Worm (Caenorhabditis elegans) whole organism, L2 larva: ENCODE data around the gene F41G4.8.

Experiments
- C34F6.9 ChIP-seq: fragments of 150-350 bp; optimal IDR thresholded peaks from 2 replicates; lab custom pipeline; 2014; ENCODE audit warnings: missing biosample characterization, missing genetic modification characterization
- F13H6.1 ChIP-seq: sonication (generic microtip); optimal IDR thresholded peaks from 2 replicates; lab custom pipeline; 2016; ENCODE audit warnings: missing genetic modification characterization, missing compliant biosample characterization
- R02D3.7 ChIP-seq: fragments of 150-350 bp; optimal IDR thresholded peaks from 2 replicates; lab custom pipeline; 2014; ENCODE audit warnings: missing biosample characterization, missing genetic modification characterization
- Y55F3AM.14 ChIP-seq: fragments of 200-800 bp; sonication (Bioruptor generic); optimal IDR thresholded peaks from 2 replicates; lab custom pipeline; 2018; ENCODE audit warnings: mild to moderate bottlenecking, missing genetic modification characterization, missing compliant biosample characterization
- ZK546.5 ChIP-seq: sonication (generic microtip); optimal IDR thresholded peaks from 2 replicates; lab custom pipeline; 2017; ENCODE audit warnings: missing biosample characterization, missing genetic modification characterization
- aly-2 ChIP-seq: fragments of 150-350 bp; optimal IDR thresholded peaks from 2 replicates; lab custom pipeline; 2014; ENCODE audit warnings: missing biosample characterization, missing genetic modification characterization
- ama-1 ChIP-seq: fragments of 150-350 bp; optimal IDR thresholded peaks from 2 replicates; lab custom pipeline; 2018; ENCODE audit warnings: inconsistent platforms
- blmp-1 ChIP-seq: sonication (generic microtip); optimal IDR thresholded peaks from 2 replicates; lab custom pipeline; 2017; ENCODE audit warnings: missing genetic modification characterization, mild to moderate bottlenecking, missing compliant biosample characterization, antibody characterized with exemption, moderate library complexity; ENCODE audit not compliant: insufficient read depth
- ceh-16 ChIP-seq: fragments of 150-350 bp; optimal IDR thresholded peaks from 2 replicates; lab custom pipeline; 2014; ENCODE audit warnings: missing biosample characterization, missing genetic modification characterization
- ceh-82 ChIP-seq: fragments of 150-350 bp; optimal IDR thresholded peaks from 2 replicates; lab custom pipeline; 2014; ENCODE audit warnings: missing biosample characterization, missing genetic modification characterization
- crh-2 ChIP-seq: sonication (generic microtip); optimal IDR thresholded peaks from 2 replicates; lab custom pipeline; 2017; ENCODE audit warnings: missing biosample characterization, missing genetic modification characterization
- dmd-4 ChIP-seq: sonication (generic microtip); optimal IDR thresholded peaks from 2 replicates; lab custom pipeline; 2017; ENCODE audit warnings: missing biosample characterization, missing genetic modification characterization
- elt-3 ChIP-seq: sonication (generic microtip); optimal IDR thresholded peaks from 2 replicates; lab custom pipeline; 2017; ENCODE audit warnings: missing biosample characterization, missing genetic modification characterization
- fos-1 ChIP-seq: fragments of 150-350 bp; optimal IDR thresholded peaks from 2 replicates; lab custom pipeline; 2014; ENCODE audit warnings: missing biosample characterization, missing genetic modification characterization
- gmeb-1 ChIP-seq: fragments of 150-350 bp; optimal IDR thresholded peaks from 2 replicates; lab custom pipeline; 2014; ENCODE audit warnings: missing biosample characterization, missing genetic modification characterization
- lin-11 ChIP-seq: fragments of 150-350 bp; sonication (generic microtip); optimal IDR thresholded peaks from 2 replicates; lab custom pipeline; 2014; ENCODE audit warnings: missing biosample characterization, missing genetic modification characterization, inconsistent platforms, mixed read lengths
- lin-13 ChIP-seq: fragments of 150-350 bp; optimal IDR thresholded peaks from 2 replicates; lab custom pipeline; 2014; ENCODE audit warnings: missing biosample characterization, missing genetic modification reagents, missing genetic modification characterization
- lin-39 ChIP-seq: fragments of 150-350 bp; optimal IDR thresholded peaks from 2 replicates; lab custom pipeline; 2014; ENCODE audit warnings: missing biosample characterization, missing genetic modification reagents, missing genetic modification characterization
- lsy-2 ChIP-seq, 2 experiments: fragments of 150-350 bp in 1 of 2; sonication (generic microtip) in 1 of 2; optimal IDR thresholded peaks; 2 replicates each; lab custom pipeline; 2014 to 2017; ENCODE audit warnings: missing biosample characterization in 2 of 2, missing genetic modification characterization in 2 of 2
- mab-5 ChIP-seq: fragments of 150-350 bp; optimal IDR thresholded peaks from 2 replicates; lab custom pipeline; 2014; ENCODE audit warnings: missing biosample characterization, missing genetic modification characterization
- mdl-1 ChIP-seq, 2 experiments: fragments of 150-350 bp in 1 of 2; sonication (generic microtip) in 1 of 2; optimal IDR thresholded peaks; 2 replicates each; lab custom pipeline; 2017; ENCODE audit warnings: missing biosample characterization in 2 of 2, missing genetic modification characterization in 2 of 2
- nhr-10 ChIP-seq: sonication (generic microtip); optimal IDR thresholded peaks from 2 replicates; lab custom pipeline; 2017; ENCODE audit warnings: missing biosample characterization, missing genetic modification characterization
- nhr-11 ChIP-seq: fragments of 150-350 bp; optimal IDR thresholded peaks from 2 replicates; lab custom pipeline; 2014; ENCODE audit warnings: missing biosample characterization, missing genetic modification characterization
- nhr-129 ChIP-seq: fragments of 150-350 bp; optimal IDR thresholded peaks from 2 replicates; lab custom pipeline; 2014; ENCODE audit warnings: missing biosample characterization, missing genetic modification characterization
- nhr-21 ChIP-seq: fragments of 150-350 bp; optimal IDR thresholded peaks from 2 replicates; lab custom pipeline; 2014; ENCODE audit warnings: missing biosample characterization, missing genetic modification characterization
- nhr-23 ChIP-seq: fragments of 150-350 bp; optimal IDR thresholded peaks from 2 replicates; lab custom pipeline; 2014; ENCODE audit warnings: missing biosample characterization, missing genetic modification reagents, missing genetic modification characterization
- nhr-25 ChIP-seq: fragments of 150-350 bp; sonication (generic microtip); optimal IDR thresholded peaks from 3 replicates; lab custom pipeline; 2014; ENCODE audit warnings: missing biosample characterization, missing genetic modification characterization
- nhr-6 ChIP-seq: fragments of 150-350 bp; optimal IDR thresholded peaks from 2 replicates; lab custom pipeline; 2014; ENCODE audit warnings: missing biosample characterization, missing genetic modification characterization
- nhr-77 ChIP-seq: fragments of 150-350 bp; optimal IDR thresholded peaks from 2 replicates; lab custom pipeline; 2014; ENCODE audit warnings: missing biosample characterization, missing genetic modification characterization
- sma-3 ChIP-seq: sonication (generic microtip); optimal IDR thresholded peaks from 2 replicates; lab custom pipeline; 2016; ENCODE audit warnings: missing genetic modification reagents, missing genetic modification characterization, missing compliant biosample characterization
- sma-9 ChIP-seq, 2 experiments: fragments of 150-350 bp in 1 of 2; sonication (generic microtip) in 1 of 2; optimal IDR thresholded peaks; 2 replicates each; lab custom pipeline; 2014 to 2016; ENCODE audit warnings: missing genetic modification characterization in 2 of 2, mild to moderate bottlenecking in 1 of 2, missing biosample characterization in 1 of 2, missing compliant biosample characterization in 1 of 2, missing genetic modification reagents in 1 of 2, moderate library complexity in 1 of 2
- snpc-4 ChIP-seq: fragments of 150-350 bp; optimal IDR thresholded peaks from 2 replicates; lab custom pipeline; 2014; ENCODE audit warnings: missing biosample characterization, missing genetic modification characterization
- unc-39 ChIP-seq: fragments of 150-350 bp; optimal IDR thresholded peaks from 2 replicates; lab custom pipeline; 2014; ENCODE audit warnings: missing biosample characterization, missing genetic modification characterization
- unc-55 ChIP-seq: fragments of 150-350 bp; sonication (generic microtip); optimal IDR thresholded peaks from 3 replicates; lab custom pipeline; 2014; ENCODE audit warnings: missing biosample characterization, missing genetic modification reagents, missing genetic modification characterization
- unc-62 ChIP-seq: fragments of 150-350 bp; optimal IDR thresholded peaks from 2 replicates; lab custom pipeline; 2014; ENCODE audit warnings: missing biosample characterization, missing genetic modification reagents, missing genetic modification characterization
- zag-1 ChIP-seq: fragments of 150-350 bp; optimal IDR thresholded peaks from 2 replicates; lab custom pipeline; 2014; ENCODE audit warnings: missing biosample characterization, missing genetic modification characterization
- ztf-1 ChIP-seq: fragments of 200-800 bp; sonication (Bioruptor generic); conservative IDR thresholded peaks from 2 replicates; pipeline ENCODE4 v1.3.6; 2022; ENCODE audit warnings: missing genetic modification characterization, missing compliant biosample characterization
- ztf-4 ChIP-seq: fragments of 150-350 bp; optimal IDR thresholded peaks from 2 replicates; lab custom pipeline; 2014; ENCODE audit warnings: missing biosample characterization, missing genetic modification characterization

Gene F41G4.8

DNA sequence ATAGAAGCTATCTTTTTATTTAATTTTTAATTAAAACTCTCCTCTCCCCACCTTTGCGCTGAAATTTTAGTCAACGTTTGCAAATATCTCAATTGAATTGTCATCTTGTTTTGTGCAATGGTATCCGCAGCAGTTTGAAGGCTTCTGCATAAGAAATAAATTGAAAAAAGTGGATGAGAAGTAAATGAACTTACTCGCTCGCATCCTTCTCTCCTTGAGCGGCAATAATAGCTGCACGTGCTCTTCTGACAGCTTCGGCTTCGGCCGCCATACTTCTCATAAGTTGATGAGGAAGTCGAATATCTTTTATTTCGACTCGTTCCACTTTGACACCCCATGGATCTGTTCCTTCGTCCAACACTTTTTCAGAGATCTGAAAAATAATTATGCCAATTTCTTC, 28.0 kb downstream of the F41G4.8 start:
- TF ChIP-seq sma-9 (GFP tag; optimal IDR thresholded peaks at IDR 0.05; lab: Kevin White, UChicago): no peak
- TF ChIP-seq sma-9 (tag; optimal IDR thresholded peaks at IDR 0.05; lab: Kevin White, UChicago): no peak
- TF ChIP-seq lin-39 (tag; lab: Kevin White, UChicago): no peak
- TF ChIP-seq aly-2 (tag; lab: Kevin White, UChicago): no peak
- no peak for TF ChIP-seq nhr-129 (tag; lab: Kevin White, UChicago)
- TF ChIP-seq ZK546.5: no peak
- TF ChIP-seq nhr-11: no peak
- no peak for TF ChIP-seq crh-2 (tag; lab: Kevin White, UChicago)
- no peak for TF ChIP-seq dmd-4 (tag; lab: Kevin White, UChicago)
- no peak for TF ChIP-seq nhr-6 (tag; lab: Kevin White, UChicago)
- TF ChIP-seq unc-39 (tag; lab: Kevin White, UChicago): no peak
- no peak for TF ChIP-seq lin-13
- TF ChIP-seq ztf-1 (GFP tag; lab: Robert Waterston, UW): no peak
- TF ChIP-seq lsy-2 (tag; optimal IDR thresholded peaks at IDR 0.05; lab: Kevin White, UChicago): no peak
- no peak for TF ChIP-seq nhr-23
- no peak for TF ChIP-seq blmp-1 (tag; lab: Kevin White, UChicago)

DNA sequence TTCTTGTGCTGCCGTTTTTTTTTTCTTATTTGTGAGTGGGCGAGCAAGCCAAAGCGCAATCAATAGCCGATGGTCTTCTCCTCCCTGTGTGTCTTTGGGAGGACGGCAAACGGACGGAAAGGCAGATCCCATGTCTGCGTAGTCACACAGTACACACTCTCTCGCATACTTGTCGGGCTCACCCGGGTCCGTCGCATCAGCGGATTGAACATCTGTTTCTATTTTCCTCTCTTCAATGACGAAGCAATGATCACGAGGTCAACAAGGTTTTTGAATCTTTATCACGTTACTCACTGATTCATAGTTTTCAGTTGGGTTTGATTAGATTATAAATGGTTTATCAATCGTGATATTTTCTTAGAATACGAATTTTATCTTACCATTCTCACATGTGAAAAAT, 29.3 kb downstream of the F41G4.8 start:
- peak; percentile 54 for TF ChIP-seq sma-9 (GFP tag; optimal IDR thresholded peaks at IDR 0.05; lab: Kevin White, UChicago)
- no peak for TF ChIP-seq sma-9 (tag; optimal IDR thresholded peaks at IDR 0.05; lab: Kevin White, UChicago)
- TF ChIP-seq mab-5 (tag; lab: Kevin White, UChicago): no peak
- TF ChIP-seq fos-1 (tag; lab: Kevin White, UChicago): peak; percentile 6
- TF ChIP-seq F13H6.1 (tag; lab: Kevin White, UChicago): peak; percentile 57
- peak in 1 of 2 experiments; percentile 31 for TF ChIP-seq lsy-2 (tag; optimal IDR thresholded peaks at IDR 0.05; lab: Kevin White, UChicago)
- TF ChIP-seq nhr-23: no peak
- TF ChIP-seq nhr-129 (tag; lab: Kevin White, UChicago): peak; percentile 52
- no peak for TF ChIP-seq lin-11 (tag; lab: Kevin White, UChicago)

DNA sequence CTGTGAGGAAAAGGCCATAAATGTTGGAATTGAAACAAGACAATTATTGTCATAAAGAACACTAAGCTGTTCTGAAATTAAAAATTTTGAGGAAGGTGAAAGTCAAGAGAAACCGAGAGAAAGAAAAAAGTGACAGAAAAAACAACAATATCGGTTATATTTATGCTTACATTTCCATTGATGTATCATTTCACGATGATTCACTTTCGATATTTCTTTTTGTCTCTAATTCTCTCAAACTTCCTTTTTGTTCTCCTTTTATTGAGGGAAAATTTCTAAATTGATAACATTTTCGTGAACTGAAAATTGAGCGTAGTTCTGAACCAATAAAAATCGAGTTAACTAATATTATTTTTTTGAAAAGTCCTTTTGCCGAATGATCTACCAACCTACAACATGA, 29.9 kb downstream of the F41G4.8 start:
- TF ChIP-seq nhr-10: no peak
- no peak for TF ChIP-seq unc-39 (tag; lab: Kevin White, UChicago)
- peak; percentile 18 for TF ChIP-seq nhr-25 (tag; lab: Kevin White, UChicago)
- TF ChIP-seq fos-1 (tag; lab: Kevin White, UChicago): peak; percentile 84
- no peak for TF ChIP-seq dmd-4 (tag; lab: Kevin White, UChicago)
- peak; percentile 4 for TF ChIP-seq blmp-1 (tag; lab: Kevin White, UChicago)
- no peak for TF ChIP-seq elt-3 (tag; lab: Kevin White, UChicago)
- no peak for TF ChIP-seq F13H6.1 (tag; lab: Kevin White, UChicago)
- no peak for TF ChIP-seq ZK546.5
- TF ChIP-seq gmeb-1: no peak

DNA sequence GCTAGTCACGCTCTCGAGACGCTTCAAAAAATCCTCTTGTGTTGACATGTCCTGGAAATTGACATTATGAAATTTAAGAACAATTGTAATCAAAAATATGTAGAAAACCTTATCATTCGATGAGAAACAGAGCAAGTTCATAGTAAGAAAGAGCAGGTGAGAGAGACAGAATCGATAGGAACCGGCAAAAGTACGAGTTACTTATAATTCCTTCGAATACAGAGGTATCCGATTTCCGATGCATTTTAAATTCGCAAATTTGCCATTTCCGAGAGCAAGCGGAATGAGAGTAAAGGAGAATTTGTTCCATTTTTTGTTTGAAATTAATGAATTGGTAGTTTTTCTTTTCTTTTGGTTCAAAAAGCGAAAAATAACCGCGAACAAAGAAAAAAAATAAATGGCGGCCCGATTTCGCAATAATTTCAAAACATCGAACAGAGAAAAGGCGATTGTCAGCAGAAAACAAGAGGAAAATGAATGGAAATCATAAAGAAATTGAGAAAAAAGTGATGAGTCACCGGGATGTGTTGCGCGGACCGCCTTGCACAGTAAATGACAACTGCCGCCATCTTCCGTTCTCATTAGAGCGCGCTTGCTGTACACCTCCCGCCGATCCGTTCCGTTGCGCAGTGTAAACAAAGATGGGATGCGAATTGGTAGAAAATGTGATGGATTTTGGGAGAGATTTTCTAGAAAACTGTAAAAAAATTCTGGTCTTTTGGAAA, 31.1 kb downstream of the F41G4.8 start, which contains the start of gene cas-1:
Gene cas-1, minus strand, starts transcription at position 51 of the 725 bp plus-strand sequence.
- peak; percentile 38 for TF ChIP-seq unc-55 (GFP tag; lab: Kevin White, UChicago)
- TF ChIP-seq fos-1 (tag; lab: Kevin White, UChicago): peak; percentile 64
- no peak for TF ChIP-seq snpc-4 (tag; lab: Kevin White, UChicago)
- TF ChIP-seq ceh-16: peak; percentile 40
- peak; percentile 49 for TF ChIP-seq nhr-129 (tag; lab: Kevin White, UChicago)
- TF ChIP-seq nhr-25 (tag; lab: Kevin White, UChicago): peak; percentile 3
- no peak for TF ChIP-seq nhr-23
- TF ChIP-seq sma-3: peak; percentile 28
- peak; percentile 16 for TF ChIP-seq nhr-21
- TF ChIP-seq lsy-2 (tag; optimal IDR thresholded peaks at IDR 0.05; lab: Kevin White, UChicago): peak in 1 of 2 experiments; percentile 20
- TF ChIP-seq zag-1: no peak
- peak; percentile 45 for TF ChIP-seq C34F6.9 (tag; lab: Kevin White, UChicago)
- peak; percentile 14 for TF ChIP-seq F13H6.1 (tag; lab: Kevin White, UChicago)
- no peak for TF ChIP-seq lin-11 (tag; lab: Kevin White, UChicago)

DNA sequence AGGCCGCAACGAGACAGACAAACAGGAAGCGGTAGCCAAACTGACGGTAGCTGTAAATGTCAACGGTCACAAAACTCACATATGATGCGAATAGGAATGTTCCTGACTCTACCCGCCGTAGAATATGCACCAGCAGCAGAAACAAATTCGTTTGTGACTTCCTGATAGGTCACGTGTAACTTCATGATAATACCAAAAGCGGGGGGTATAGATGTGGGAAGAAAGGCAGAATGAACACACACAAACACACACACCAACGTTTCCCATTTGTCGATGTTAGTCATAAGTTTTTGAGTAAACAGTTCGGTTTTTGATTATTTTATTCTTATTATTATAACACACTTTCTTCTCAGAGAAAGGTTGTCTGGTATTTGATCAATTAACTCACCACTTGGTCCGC, 31.7 kb downstream of the F41G4.8 start:
- TF ChIP-seq nhr-21 (no peak), elt-3 (tag; lab: Kevin White, UChicago) (no peak), ztf-1 (GFP tag; lab: Robert Waterston, UW) (no peak), nhr-77 (tag; lab: Kevin White, UChicago) (no peak), mdl-1 (tag; optimal IDR thresholded peaks at IDR 0.05; lab: Kevin White, UChicago) (no peak), unc-39 (tag; lab: Kevin White, UChicago) (no peak), nhr-6 (tag; lab: Kevin White, UChicago) (no peak), lin-11 (tag; lab: Kevin White, UChicago) (no peak), R02D3.7 (tag; lab: Kevin White, UChicago) (no peak), unc-62 (GFP tag; lab: Kevin White, UChicago) (no peak), lin-13 (no peak), ceh-82 (tag; lab: Kevin White, UChicago) (no peak), fos-1 (tag; lab: Kevin White, UChicago) (peak; percentile 38), ama-1 (no peak), nhr-23 (no peak), nhr-25 (tag; lab: Kevin White, UChicago) (no peak), F13H6.1 (tag; lab: Kevin White, UChicago) (peak; percentile 45), nhr-11 (no peak), ZK546.5 (no peak), ceh-16 (no peak), crh-2 (tag; lab: Kevin White, UChicago) (peak; percentile 32), zag-1 (no peak), snpc-4 (tag; lab: Kevin White, UChicago) (no peak), gmeb-1 (no peak), lsy-2 (tag; optimal IDR thresholded peaks at IDR 0.05; lab: Kevin White, UChicago) (no peak), ztf-4 (no peak), sma-3 (no peak), Y55F3AM.14 (GFP tag; lab: Kevin White, UChicago) (no peak)
